ENCODE assay signal across 2 fruit fly cellular contexts in the genomic region with DNA sequence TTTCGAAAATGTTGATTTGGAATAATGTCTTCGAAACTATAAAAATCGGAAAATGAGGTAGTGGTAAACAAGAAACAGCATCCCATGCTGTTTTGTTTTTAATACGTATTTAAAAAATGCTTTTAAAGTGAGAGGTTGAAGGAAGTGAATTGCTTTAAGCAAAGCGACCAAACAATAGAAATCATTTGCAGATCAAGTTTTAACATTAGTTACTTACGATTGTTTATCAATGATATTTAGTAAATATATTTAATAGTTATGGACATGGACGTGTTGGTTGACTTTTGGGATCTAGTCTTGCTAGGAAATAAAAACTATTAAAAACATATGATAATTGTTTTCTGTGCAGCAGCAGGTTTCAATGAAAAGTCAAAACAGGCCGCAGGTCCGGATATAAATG.
TF ChIP-seq lines count a peak whose summit lies in the region.

No protein-coding gene starts in this region.

TF ChIP-seq in whole organism, embryonic, 481 proteins besides CTCF, POLR2A, EP300 and RAD21 (continued from another document and continues in another):
- TF ChIP-seq dmrt99B (tag; optimal IDR thresholded peaks at IDR 0.05; lab: Kevin White, UChicago) (peak; percentile 30), CG13424 (tag; optimal IDR thresholded peaks at IDR 0.05; lab: Kevin White, UChicago) (peak; percentile 44), CG10431 (GFP tag; optimal IDR thresholded peaks at IDR 0.05; lab: Kevin White, UChicago) (no peak), row (GFP tag; IDR thresholded peaks at IDR 0.05; lab: Robert Waterston, UW) (no peak), CG1233 (GFP tag; optimal IDR thresholded peaks at IDR 0.05; lab: Kevin White, UChicago) (no peak), slou (GFP tag; optimal IDR thresholded peaks at IDR 0.05; lab: Kevin White, UChicago) (no peak), Ets65A (GFP tag; lab: Kevin White, UChicago) (no peak), CG8388 (GFP tag; optimal IDR thresholded peaks at IDR 0.05; lab: Kevin White, UChicago) (no peak), HLH3B (GFP tag; IDR thresholded peaks at IDR 0.05; lab: Robert Waterston, UW) (no peak), pita (GFP tag; optimal IDR thresholded peaks at IDR 0.05; lab: Kevin White, UChicago) (no peak), nerfin-2 (GFP tag; IDR thresholded peaks at IDR 0.05; lab: Robert Waterston, UW; ENCODE audit: partially characterized antibody) (no peak), CG34224 (GFP tag; IDR thresholded peaks at IDR 0.05; lab: Robert Waterston, UW; ENCODE audit: partially characterized antibody) (no peak), CG2712 (tag; optimal IDR thresholded peaks at IDR 0.05; lab: Kevin White, UChicago) (peak; percentile 23), CG17328 (GFP tag; IDR thresholded peaks at IDR 0.05; lab: Robert Waterston, UW) (no peak), Oli (tag; optimal IDR thresholded peaks at IDR 0.05; lab: Kevin White, UChicago) (peak; percentile 57), NC2α (GFP tag; optimal IDR thresholded peaks at IDR 0.05; lab: Kevin White, UChicago) (no peak), CG12104 (GFP tag; optimal IDR thresholded peaks at IDR 0.05; lab: Kevin White, UChicago) (peak; percentile 26), pzg (GFP tag; optimal IDR thresholded peaks at IDR 0.05; lab: Kevin White, UChicago) (no peak), twi (tag; optimal IDR thresholded peaks at IDR 0.05; lab: Kevin White, UChicago) (no peak), HLHmδ (GFP tag; optimal IDR thresholded peaks at IDR 0.05; lab: Kevin White, UChicago) (no peak), bsh (GFP tag; optimal IDR thresholded peaks at IDR 0.05; lab: Kevin White, UChicago) (peak in 1 of 2 experiments; percentile 5), CG10979 (tag; optimal IDR thresholded peaks at IDR 0.05; lab: Kevin White, UChicago) (peak; percentile 13), Hr3 (GFP tag; optimal IDR thresholded peaks at IDR 0.05; lab: Kevin White, UChicago) (peak; percentile 13), CG30403 (GFP tag; optimal IDR thresholded peaks at IDR 0.05; lab: Kevin White, UChicago) (peak; percentile 48), CG11504 (tag; optimal IDR thresholded peaks at IDR 0.05; lab: Kevin White, UChicago) (peak; percentile 69), Sry-δ (GFP tag; optimal IDR thresholded peaks at IDR 0.05; lab: Kevin White, UChicago) (no peak), fd96Cb (tag; optimal IDR thresholded peaks at IDR 0.05; lab: Kevin White, UChicago) (peak; percentile 43), CG6683 (GFP tag; optimal IDR thresholded peaks at IDR 0.05; lab: Kevin White, UChicago) (no peak), CG13894 (tag; optimal IDR thresholded peaks at IDR 0.05; lab: Kevin White, UChicago) (no peak), Usf (GFP tag; optimal IDR thresholded peaks at IDR 0.05; lab: Kevin White, UChicago) (no peak), gem (tag; optimal IDR thresholded peaks at IDR 0.05; lab: Kevin White, UChicago) (peak; percentile 59), fu2 (GFP tag; optimal IDR thresholded peaks at IDR 0.05; lab: Kevin White, UChicago) (no peak), unpg (GFP tag; optimal IDR thresholded peaks at IDR 0.05; lab: Kevin White, UChicago) (no peak), cato (GFP tag; optimal IDR thresholded peaks at IDR 0.05; lab: Kevin White, UChicago; ENCODE audit: borderline replicate concordance) (no peak), CG7556 (GFP tag; optimal IDR thresholded peaks at IDR 0.05; lab: Kevin White, UChicago) (peak; percentile 42), CG1647 (GFP tag; optimal IDR thresholded peaks at IDR 0.05; lab: Kevin White, UChicago) (no peak), CG8924 (tag; optimal IDR thresholded peaks at IDR 0.05; lab: Kevin White, UChicago) (peak; percentile 45), D (optimal IDR thresholded peaks at IDR 0.05; lab: Kevin White, UChicago) (no peak), D (GFP tag; optimal IDR thresholded peaks at IDR 0.05; lab: Kevin White, UChicago) (peak; percentile 18), Xbp1 (GFP tag; optimal IDR thresholded peaks at IDR 0.05; lab: Kevin White, UChicago) (peak; percentile 3), Ravus (GFP tag; IDR thresholded peaks at IDR 0.05; lab: Robert Waterston, UW) (no peak), CG4282 (GFP tag; optimal IDR thresholded peaks at IDR 0.05; lab: Kevin White, UChicago) (no peak), luna (GFP tag; optimal IDR thresholded peaks at IDR 0.05; lab: Kevin White, UChicago) (no peak), CG9727 (GFP tag; optimal IDR thresholded peaks at IDR 0.05; lab: Kevin White, UChicago) (no peak), pros (GFP tag; optimal IDR thresholded peaks at IDR 0.05; lab: Kevin White, UChicago) (no peak), knrl (GFP tag; IDR thresholded peaks at IDR 0.05; lab: Robert Waterston, UW; ENCODE audit: partially characterized antibody) (no peak), Sox100B (GFP tag; optimal IDR thresholded peaks at IDR 0.05; lab: Kevin White, UChicago) (peak; percentile 50), CG8478 (optimal IDR thresholded peaks at IDR 0.05; lab: Kevin White, UChicago) (no peak), tx (GFP tag; optimal IDR thresholded peaks at IDR 0.05; lab: Kevin White, UChicago) (no peak), CG2678 (tag; optimal IDR thresholded peaks at IDR 0.05; lab: Kevin White, UChicago) (peak; percentile 39), ssp (GFP tag; IDR thresholded peaks at IDR 0.05; lab: Robert Waterston, UW) (no peak), wor (GFP tag; IDR thresholded peaks at IDR 0.05; lab: Robert Waterston, UW) (0 out of 2 replicates have a peak, but pooled peaks have one; percentile 13), BtbVII (GFP tag; optimal IDR thresholded peaks at IDR 0.05; lab: Kevin White, UChicago) (peak; percentile 37), dmrt11E (tag; optimal IDR thresholded peaks at IDR 0.05; lab: Kevin White, UChicago) (no peak), wek (GFP tag; optimal IDR thresholded peaks at IDR 0.05; lab: Kevin White, UChicago) (no peak), Sox102F (GFP tag; optimal IDR thresholded peaks at IDR 0.05; lab: Kevin White, UChicago) (peak; percentile 39), jing (GFP tag; optimal IDR thresholded peaks at IDR 0.05; lab: Kevin White, UChicago) (no peak), TFAM (GFP tag; optimal IDR thresholded peaks at IDR 0.05; lab: Kevin White, UChicago) (no peak), eyg (GFP tag; optimal IDR thresholded peaks at IDR 0.05; lab: Kevin White, UChicago) (no peak), eve (GFP tag; optimal IDR thresholded peaks at IDR 0.05; lab: Kevin White, UChicago) (peak in 1 of 2 experiments; percentile 61), CG15696 (tag; optimal IDR thresholded peaks at IDR 0.05; lab: Kevin White, UChicago) (no peak), CG2116 (GFP tag; optimal IDR thresholded peaks at IDR 0.05; lab: Kevin White, UChicago) (no peak), CG31224 (GFP tag; IDR thresholded peaks at IDR 0.05; lab: Robert Waterston, UW) (no peak), repo (GFP tag; optimal IDR thresholded peaks at IDR 0.05; lab: Kevin White, UChicago) (no peak), CG9797 (GFP tag; optimal IDR thresholded peaks at IDR 0.05; lab: Kevin White, UChicago) (no peak), CG7745 (tag; optimal IDR thresholded peaks at IDR 0.05; lab: Kevin White, UChicago) (no peak)

TF ChIP-seq in whole organism, prepupa, 60 proteins besides CTCF, POLR2A, EP300 and RAD21 (continued from another document):
- TF ChIP-seq Gug (GFP tag; IDR thresholded peaks at IDR 0.05; lab: Robert Waterston, UW) (no peak), CG11902 (GFP tag; optimal IDR thresholded peaks at IDR 0.05; lab: Kevin White, UChicago) (no peak), Sox15 (GFP tag; optimal IDR thresholded peaks at IDR 0.05; lab: Kevin White, UChicago) (no peak), fd85E (GFP tag; optimal IDR thresholded peaks at IDR 0.05; lab: Kevin White, UChicago) (no peak), dsx (GFP tag; optimal IDR thresholded peaks at IDR 0.05; lab: Kevin White, UChicago; ENCODE audit: poor library complexity, severe bottlenecking) (no peak), CG8632 (GFP tag; optimal IDR thresholded peaks at IDR 0.05; lab: Kevin White, UChicago) (peak; percentile 31), Lpt (GFP tag; optimal IDR thresholded peaks at IDR 0.05; lab: Kevin White, UChicago) (peak; percentile 21), eg (GFP tag; IDR thresholded peaks at IDR 0.05; lab: Robert Waterston, UW) (peak; percentile 32; the same call in 1 of the 3 replicates), Met (GFP tag; optimal IDR thresholded peaks at IDR 0.05; lab: Kevin White, UChicago) (peak; percentile 4), CG3032 (tag; optimal IDR thresholded peaks at IDR 0.05; lab: Kevin White, UChicago) (peak; percentile 9), fd59A (GFP tag; optimal IDR thresholded peaks at IDR 0.05; lab: Kevin White, UChicago) (no peak), CG8119 (GFP tag; IDR thresholded peaks at IDR 0.05; lab: Robert Waterston, UW) (no peak), net (GFP tag; optimal IDR thresholded peaks at IDR 0.05; lab: Kevin White, UChicago) (peak; percentile 40), CG6792 (GFP tag; optimal IDR thresholded peaks at IDR 0.05; lab: Kevin White, UChicago) (peak; percentile 34), CG4318 (GFP tag; optimal IDR thresholded peaks at IDR 0.05; lab: Kevin White, UChicago) (peak; percentile 66), Eip93F (GFP tag; optimal IDR thresholded peaks at IDR 0.05; lab: Kevin White, UChicago) (no peak), spab (GFP tag; optimal IDR thresholded peaks at IDR 0.05; lab: Kevin White, UChicago) (peak; percentile 5), fkh (GFP tag; optimal IDR thresholded peaks at IDR 0.05; lab: Kevin White, UChicago) (no peak), esn (GFP tag; optimal IDR thresholded peaks at IDR 0.05; lab: Kevin White, UChicago) (peak; percentile 8), CG1621 (tag; optimal IDR thresholded peaks at IDR 0.05; lab: Kevin White, UChicago) (no peak), CG6163 (GFP tag; IDR thresholded peaks at IDR 0.05; lab: Robert Waterston, UW) (no peak; the same call in 2 of the 3 replicates), CG32006 (GFP tag; optimal IDR thresholded peaks at IDR 0.05; lab: Kevin White, UChicago) (peak; percentile 75), CG16779 (tag; optimal IDR thresholded peaks at IDR 0.05; lab: Kevin White, UChicago) (no peak), Sox14 (GFP tag; optimal IDR thresholded peaks at IDR 0.05; lab: Kevin White, UChicago) (peak; percentile 2), CG11762 (GFP tag; optimal IDR thresholded peaks at IDR 0.05; lab: Kevin White, UChicago; ENCODE audit: insufficient read depth) (peak; percentile 11), Eip78C (GFP tag; lab: Kevin White, UChicago) (peak; percentile 78), salr (GFP tag; optimal IDR thresholded peaks at IDR 0.05; lab: Kevin White, UChicago) (peak in 1 of 2 experiments; percentile 16), CG11294 (GFP tag; IDR thresholded peaks at IDR 0.05; lab: Robert Waterston, UW) (no peak), Blimp-1 (GFP tag; optimal IDR thresholded peaks at IDR 0.05; lab: Kevin White, UChicago) (no peak), acj6 (GFP tag; optimal IDR thresholded peaks at IDR 0.05; lab: Kevin White, UChicago) (peak; percentile 21), CG7368 (GFP tag; optimal IDR thresholded peaks at IDR 0.05; lab: Kevin White, UChicago) (no peak), CG6276 (GFP tag; optimal IDR thresholded peaks at IDR 0.05; lab: Kevin White, UChicago) (peak; percentile 53), CG6808 (GFP tag; optimal IDR thresholded peaks at IDR 0.05; lab: Kevin White, UChicago) (peak; percentile 35), achi (GFP tag; optimal IDR thresholded peaks at IDR 0.05; lab: Kevin White, UChicago) (peak; percentile 17), cyc (GFP tag; optimal IDR thresholded peaks at IDR 0.05; lab: Kevin White, UChicago) (no peak), Hr39 (GFP tag; optimal IDR thresholded peaks at IDR 0.05; lab: Kevin White, UChicago) (no peak), Hr38 (GFP tag; optimal IDR thresholded peaks at IDR 0.05; lab: Kevin White, UChicago) (no peak), CG15336 (GFP tag; IDR thresholded peaks at IDR 0.05; lab: Robert Waterston, UW) (peak; percentile 11; the same call in 1 of the 2 replicates)
